Worm (Caenorhabditis elegans) whole organism, L1 larva: Measurements from ENCODE around the gene aptf-1.

Experiments
- Y116A8C.19 ChIP-seq: sonication (generic microtip); optimal IDR thresholded peaks from 2 replicates; lab custom pipeline; 2016; ENCODE audit warnings: missing compliant biosample characterization, missing genetic modification characterization, borderline replicate concordance
- aha-1 ChIP-seq: fragments of 150-350 bp; optimal IDR thresholded peaks from 2 replicates; lab custom pipeline; 2014; ENCODE audit warnings: missing biosample characterization, missing genetic modification characterization
- ama-1 ChIP-seq: fragments of 150-350 bp; optimal IDR thresholded peaks from 2 replicates; lab custom pipeline; 2014
- blmp-1 ChIP-seq: fragments of 150-350 bp; optimal IDR thresholded peaks from 2 replicates; lab custom pipeline; 2014; ENCODE audit warnings: missing biosample characterization, missing genetic modification characterization
- ceh-63 ChIP-seq: fragments of 200-800 bp; sonication (Bioruptor generic); optimal IDR thresholded peaks from 2 replicates; lab custom pipeline; 2018; ENCODE audit warnings: mild to moderate bottlenecking, missing genetic modification characterization, missing compliant biosample characterization
- ceh-8 ChIP-seq: fragments of 200-800 bp; sonication (Bioruptor generic); optimal IDR thresholded peaks from 2 replicates; lab custom pipeline; 2018; ENCODE audit warnings: mild to moderate bottlenecking, missing genetic modification characterization, moderate library complexity, missing compliant biosample characterization
- ceh-82 ChIP-seq, 3 experiments: fragments of 150-350 bp in 1 of 3; sonication (generic microtip) in 2 of 3; optimal IDR thresholded peaks; 2 replicates each; lab custom pipeline; 2014 to 2017; ENCODE audit warnings: missing biosample characterization in 3 of 3, missing genetic modification characterization in 3 of 3
- ces-1 ChIP-seq: fragments of 150-350 bp; optimal IDR thresholded peaks from 2 replicates; lab custom pipeline; 2014; ENCODE audit warnings: missing biosample characterization, missing genetic modification reagents, missing genetic modification characterization
- dsc-1 ChIP-seq: sonication (generic microtip); optimal IDR thresholded peaks from 2 replicates; lab custom pipeline; 2016; ENCODE audit warnings: mild to moderate bottlenecking, missing genetic modification characterization, missing compliant biosample characterization
- efl-3 ChIP-seq: fragments of 200-800 bp; sonication (Bioruptor generic); optimal IDR thresholded peaks from 2 replicates; lab custom pipeline; 2018; ENCODE audit warnings: mild to moderate bottlenecking, missing genetic modification characterization, missing compliant biosample characterization
- egl-27 ChIP-seq, 2 experiments: fragments of 150-350 bp in 1 of 2; sonication (generic microtip); optimal IDR thresholded peaks; 3 replicates each; lab custom pipeline; 2017 to 2018; ENCODE audit warnings: missing biosample characterization in 2 of 2, missing genetic modification characterization in 2 of 2, missing genetic modification reagents in 2 of 2
- elt-3 ChIP-seq, 6 experiments: fragments of 150-350 bp in 1 of 6; sonication (generic microtip); optimal IDR thresholded peaks; 2 replicates each; lab custom pipeline; 2017 to 2018; ENCODE audit warnings: missing biosample characterization in 6 of 6, missing genetic modification characterization in 6 of 6, inconsistent platforms in 1 of 6
- ets-5 ChIP-seq: fragments of 200-800 bp; sonication (Bioruptor generic); IDR thresholded peaks from 2 replicates; pipeline ENCODE4 v1.3.6; 2022; ENCODE audit warnings: missing genetic modification characterization, missing compliant biosample characterization
- fkh-10 ChIP-seq: sonication (generic microtip); optimal IDR thresholded peaks from 2 replicates; lab custom pipeline; 2017; ENCODE audit warnings: missing biosample characterization, missing genetic modification reagents, missing genetic modification characterization
- fkh-8 ChIP-seq: sonication (generic microtip); optimal IDR thresholded peaks from 2 replicates; lab custom pipeline; 2016; ENCODE audit warnings: mild to moderate bottlenecking, missing genetic modification characterization, missing compliant biosample characterization
- grh-1 ChIP-seq: fragments of 200-800 bp; sonication (Bioruptor generic); IDR thresholded peaks from 2 replicates; pipeline ENCODE4 v1.3.6; 2022; ENCODE audit warnings: missing genetic modification reagents, missing genetic modification characterization, missing compliant biosample characterization
- hlh-17 ChIP-seq: fragments of 200-800 bp; sonication (Bioruptor generic); optimal IDR thresholded peaks from 2 replicates; lab custom pipeline; 2018; ENCODE audit warnings: missing genetic modification characterization, mild to moderate bottlenecking, missing compliant biosample characterization, moderate library complexity, borderline replicate concordance
- hlh-4 ChIP-seq: sonication (generic microtip); optimal IDR thresholded peaks from 2 replicates; lab custom pipeline; 2016; ENCODE audit warnings: mild to moderate bottlenecking, missing genetic modification characterization, missing compliant biosample characterization
- irx-1 ChIP-seq: sonication (generic microtip); optimal IDR thresholded peaks from 2 replicates; lab custom pipeline; 2016; ENCODE audit warnings: missing genetic modification characterization, missing compliant biosample characterization
- lin-14 ChIP-seq: fragments of 200-800 bp; sonication (Bioruptor generic); optimal IDR thresholded peaks from 2 replicates; lab custom pipeline; 2018; ENCODE audit warnings: mild to moderate bottlenecking, missing genetic modification characterization, moderate library complexity, missing compliant biosample characterization
- lin-35 ChIP-seq, 2 experiments: fragments of 150-350 bp; optimal IDR thresholded peaks; 2 replicates each; lab custom pipeline; 2014; ENCODE audit warnings: missing biosample characterization in 2 of 2, missing genetic modification characterization in 2 of 2, missing genetic modification reagents in 2 of 2
- lir-3 ChIP-seq: sonication (generic microtip); optimal IDR thresholded peaks from 2 replicates; lab custom pipeline; 2016; ENCODE audit warnings: mild to moderate bottlenecking, missing genetic modification characterization, moderate library complexity, missing compliant biosample characterization; ENCODE audit not compliant: poor library complexity
- mab-9 ChIP-seq: fragments of 200-800 bp; sonication (Bioruptor generic); IDR thresholded peaks from 2 replicates; pipeline ENCODE4 v1.3.6; 2022; ENCODE audit warnings: missing genetic modification reagents, missing genetic modification characterization, missing compliant biosample characterization
- mef-2 ChIP-seq: fragments of 150-350 bp; optimal IDR thresholded peaks from 2 replicates; lab custom pipeline; 2014; ENCODE audit warnings: missing biosample characterization, missing genetic modification characterization
- mep-1 ChIP-seq: fragments of 150-350 bp; optimal IDR thresholded peaks from 2 replicates; lab custom pipeline; 2014; ENCODE audit warnings: missing biosample characterization, missing genetic modification characterization
- nhr-19 ChIP-seq: fragments of 200-800 bp; sonication (Bioruptor generic); conservative IDR thresholded peaks from 2 replicates; pipeline ENCODE4 v1.3.6; 2022; ENCODE audit warnings: missing genetic modification characterization, missing compliant biosample characterization
- nhr-76 ChIP-seq: sonication (generic microtip); optimal IDR thresholded peaks from 2 replicates; lab custom pipeline; 2017; ENCODE audit warnings: missing biosample characterization, missing genetic modification characterization
- pax-3 ChIP-seq: fragments of 200-800 bp; sonication (Bioruptor generic); optimal IDR thresholded peaks from 2 replicates; lab custom pipeline; 2018; ENCODE audit warnings: mild to moderate bottlenecking, missing genetic modification characterization, moderate library complexity, missing compliant biosample characterization
- rnt-1 ChIP-seq: sonication (generic microtip); optimal IDR thresholded peaks from 2 replicates; lab custom pipeline; 2016; ENCODE audit warnings: mild to moderate bottlenecking, missing genetic modification characterization, moderate library complexity, missing compliant biosample characterization
- skn-1 ChIP-seq: fragments of 150-350 bp; optimal IDR thresholded peaks from 2 replicates; lab custom pipeline; 2014; ENCODE audit warnings: missing biosample characterization, missing genetic modification characterization
- sox-4 ChIP-seq: sonication (generic microtip); optimal IDR thresholded peaks from 2 replicates; lab custom pipeline; 2016; ENCODE audit warnings: missing genetic modification characterization, missing compliant biosample characterization
- tlp-1 ChIP-seq: fragments of 150-350 bp; optimal IDR thresholded peaks from 2 replicates; lab custom pipeline; 2014; ENCODE audit warnings: missing biosample characterization, missing genetic modification characterization
- xbp-1 ChIP-seq: sonication (generic microtip); optimal IDR thresholded peaks from 2 replicates; lab custom pipeline; 2016; ENCODE audit warnings: missing genetic modification characterization, missing compliant biosample characterization
- ztf-4 ChIP-seq: fragments of 150-350 bp; optimal IDR thresholded peaks from 2 replicates; lab custom pipeline; 2014; ENCODE audit warnings: missing biosample characterization, missing genetic modification characterization

aptf-1 gene

DNA sequence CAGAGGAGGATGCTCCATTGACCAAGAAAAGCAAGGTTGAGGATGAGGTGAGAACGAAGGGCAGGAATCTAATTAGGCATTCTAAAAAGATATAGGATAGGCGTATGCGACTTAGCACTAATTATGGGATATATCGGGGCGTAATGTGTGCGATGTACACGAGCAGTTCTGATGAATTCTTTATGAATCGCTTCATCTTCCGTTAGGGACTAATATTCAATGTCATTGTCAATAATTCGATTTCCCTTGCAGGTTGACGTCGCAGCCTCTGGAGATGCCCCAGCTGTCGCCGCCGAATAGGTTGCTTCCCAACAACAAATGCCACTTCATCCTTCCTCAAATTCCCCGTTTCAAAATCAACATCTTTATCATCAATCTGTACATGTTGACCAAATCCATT lies 38.4 kb downstream of the aptf-1 start:
- TF ChIP-seq ceh-8 (GFP tag; lab: Kevin White, UChicago) (no peak), lir-3 (tag; lab: Kevin White, UChicago) (no peak), Y116A8C.19 (tag; lab: Kevin White, UChicago) (no peak), dsc-1 (tag; lab: Kevin White, UChicago) (no peak), egl-27 (tag; optimal IDR thresholded peaks at IDR 0.05; lab: Kevin White, UChicago) (no peak), mef-2 (no peak), aha-1 (tag; lab: Kevin White, UChicago) (no peak), nhr-76 (no peak), grh-1 (GFP tag; lab: Robert Waterston, UW) (no peak), lin-35 (GFP tag; optimal IDR thresholded peaks at IDR 0.05; lab: Kevin White, UChicago) (no peak), xbp-1 (tag; lab: Kevin White, UChicago) (no peak), hlh-4 (tag; lab: Kevin White, UChicago) (no peak), tlp-1 (tag; lab: Kevin White, UChicago) (no peak)
- TF ChIP-seq, all 84 proteins: peak for 0

DNA sequence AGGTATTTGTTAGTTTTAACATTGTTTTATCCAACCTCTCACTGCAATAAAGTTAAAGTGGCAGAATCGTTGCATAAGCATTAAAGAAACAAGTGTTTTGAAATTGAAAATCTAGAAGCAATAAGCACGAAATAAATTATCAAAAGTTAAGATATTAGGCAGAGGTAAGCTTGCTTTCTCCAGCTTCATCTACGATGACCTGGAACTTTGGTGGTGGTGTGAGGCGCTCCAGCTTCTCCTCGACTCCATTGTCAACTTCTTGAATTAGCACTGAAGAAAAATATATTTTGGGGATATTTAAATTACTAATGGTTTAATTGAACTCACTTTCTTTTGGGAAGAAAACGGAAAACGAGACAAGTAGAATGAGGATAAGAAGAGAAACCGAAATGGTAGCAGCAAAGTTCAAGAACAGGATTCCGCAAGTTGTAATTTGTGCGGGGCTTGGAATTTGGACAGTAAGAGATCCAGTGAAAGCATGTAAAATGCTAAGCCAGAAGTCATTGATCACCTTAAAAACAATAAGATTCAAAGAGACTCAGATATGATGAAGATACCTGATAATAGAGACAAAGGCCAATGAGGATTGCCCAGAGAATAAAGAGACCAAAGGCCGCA lies 39.0 kb downstream of the aptf-1 start:
- TF ChIP-seq ztf-4 (tag; lab: Kevin White, UChicago) = peak; percentile 14
- peak; percentile 2 for TF ChIP-seq blmp-1 (tag; lab: Kevin White, UChicago)
- no peak for TF ChIP-seq efl-3 (GFP tag; lab: Kevin White, UChicago)

DNA sequence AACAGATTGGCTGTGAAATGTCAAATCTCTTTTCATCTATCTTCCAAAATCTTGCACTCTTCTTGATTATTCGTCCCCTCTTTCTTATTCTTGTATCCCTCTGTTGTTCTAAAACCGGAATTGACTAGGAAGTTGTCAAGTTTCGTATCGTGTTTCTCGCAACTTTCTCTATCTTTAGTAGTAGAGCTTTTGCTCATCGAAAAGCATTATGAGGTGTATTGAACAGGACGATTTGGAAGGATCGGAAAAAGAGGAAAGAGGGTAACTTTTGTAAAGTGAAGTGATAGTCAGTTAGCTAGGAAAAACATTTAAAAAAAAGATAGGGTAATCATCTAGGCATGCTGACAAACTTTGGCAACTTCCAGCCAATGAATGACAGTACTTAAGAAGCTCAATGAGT lies 41.7 kb downstream of the aptf-1 start:
- TF ChIP-seq skn-1 (tag; lab: Kevin White, UChicago) (no peak), fkh-8 (tag; lab: Kevin White, UChicago) (no peak), mep-1 (tag; lab: Kevin White, UChicago) (no peak), sox-4 (tag; lab: Kevin White, UChicago) (no peak), ceh-82 (tag; optimal IDR thresholded peaks at IDR 0.05; lab: Kevin White, UChicago) (no peak), ceh-63 (no peak), pax-3 (tag; lab: Kevin White, UChicago) (no peak), nhr-19 (GFP tag; lab: Robert Waterston, UW) (no peak)
- TF ChIP-seq, all 84 proteins: peak for 0

DNA sequence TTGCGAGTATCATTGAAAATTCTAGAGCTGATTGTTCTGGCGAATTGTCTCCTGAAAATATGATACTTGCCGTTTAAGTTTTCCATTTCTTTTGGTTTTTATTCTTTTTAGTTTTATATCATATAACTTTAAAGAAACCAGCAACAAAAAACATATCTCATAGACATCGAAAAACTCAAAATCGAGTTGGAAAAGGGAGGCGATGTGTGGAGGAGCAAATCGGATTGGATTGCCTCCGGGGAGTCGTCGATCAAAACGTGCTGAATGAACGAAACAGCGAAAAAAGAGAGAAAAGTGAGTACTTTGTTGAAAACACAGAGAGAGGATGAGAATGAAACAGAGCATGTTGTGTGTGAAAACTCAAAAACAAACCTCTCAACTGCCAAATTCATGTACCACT lies 42.4 kb downstream of the aptf-1 start:
- TF ChIP-seq mab-9 (no peak), lin-14 (peak; percentile 58)
- TF ChIP-seq, all 84 proteins: peak for 1

DNA sequence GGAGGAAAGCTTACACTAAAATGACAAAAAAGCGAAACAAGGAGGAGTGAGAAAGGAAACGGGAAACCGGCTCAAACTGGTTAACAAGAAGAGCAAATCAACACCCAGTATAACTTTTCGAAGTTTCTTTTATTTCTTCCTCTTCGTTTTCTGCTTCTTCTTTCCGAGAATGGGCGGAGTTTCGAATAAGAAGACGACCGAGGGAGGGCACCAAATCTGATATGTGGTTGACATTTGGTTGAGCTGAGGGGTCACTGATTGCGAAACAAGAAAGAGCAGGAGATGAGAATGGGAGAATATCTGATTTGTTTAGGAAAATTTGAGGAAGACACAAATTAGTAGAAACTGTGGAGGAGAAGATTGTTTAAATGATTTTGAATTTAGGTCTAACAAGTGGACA lies 43.8 kb downstream of the aptf-1 start:
- TF ChIP-seq mef-2 = no peak
- no peak for TF ChIP-seq irx-1
- no peak for TF ChIP-seq hlh-17
- TF ChIP-seq lin-14 = peak; percentile 59
- no peak for TF ChIP-seq elt-3 (tag; optimal IDR thresholded peaks at IDR 0.05; lab: Kevin White, UChicago)
- no peak for TF ChIP-seq ama-1
- TF ChIP-seq fkh-10 = peak; percentile 44

DNA sequence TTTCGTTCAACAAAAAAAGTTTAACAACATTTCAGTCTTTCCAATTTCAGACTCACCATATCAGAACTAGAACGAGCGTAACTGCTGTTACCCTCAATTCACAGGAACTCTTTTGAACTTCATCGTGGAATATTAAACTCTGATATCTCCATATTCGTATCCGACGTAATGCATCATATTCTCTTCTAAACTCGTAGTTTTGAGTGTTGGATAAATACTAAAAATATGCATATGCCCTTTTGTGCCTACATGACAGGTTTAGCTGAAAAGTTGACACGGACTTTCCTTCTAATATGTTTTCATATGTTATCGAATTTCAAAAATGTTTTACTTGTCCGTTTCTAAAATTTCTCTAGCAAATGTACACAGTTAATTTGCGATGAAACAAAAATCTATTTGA lies 44.3 kb downstream of the aptf-1 start, which contains the start of gene twk-49:
TSS of gene twk-49 (minus strand) at position 101 of the 400 bp plus-strand sequence.
- TF ChIP-seq fkh-8 (tag; lab: Kevin White, UChicago) (no peak), ceh-63 (no peak), ets-5 (GFP tag; lab: Robert Waterston, UW) (no peak), rnt-1 (tag; lab: Kevin White, UChicago) (no peak), ces-1 (GFP tag; lab: Kevin White, UChicago) (no peak)
